Worm (Caenorhabditis elegans) whole organism, mixed stage, embryonic: ENCODE results near the gene srx-133.

Experiments
- M03D4.4 ChIP-seq: sonication (generic microtip); optimal IDR thresholded peaks from 2 replicates; lab custom pipeline; 2017; ENCODE audit warnings: mild to moderate bottlenecking, missing genetic modification characterization, missing compliant biosample characterization
- blmp-1 ChIP-seq: fragments of 150-350 bp; optimal IDR thresholded peaks from 2 replicates; lab custom pipeline; 2014; ENCODE audit warnings: missing biosample characterization, missing genetic modification characterization
- ceh-39 ChIP-seq: fragments of 150-350 bp; optimal IDR thresholded peaks from 2 replicates; lab custom pipeline; 2014; ENCODE audit warnings: missing biosample characterization, missing genetic modification characterization
- ceh-43 ChIP-seq: fragments of 200-800 bp; sonication (Bioruptor generic); optimal IDR thresholded peaks from 2 replicates; lab custom pipeline; 2018; ENCODE audit warnings: mild to moderate bottlenecking, missing genetic modification characterization, moderate library complexity, missing compliant biosample characterization
- ces-1 ChIP-seq: fragments of 150-350 bp; optimal IDR thresholded peaks from 2 replicates; lab custom pipeline; 2014; ENCODE audit warnings: missing biosample characterization, missing genetic modification reagents, missing genetic modification characterization
- cnd-1 ChIP-seq: fragments of 200-800 bp; sonication (Bioruptor generic); optimal IDR thresholded peaks from 2 replicates; lab custom pipeline; 2018; ENCODE audit warnings: mild to moderate bottlenecking, missing genetic modification characterization, missing compliant biosample characterization
- drap-1 ChIP-seq: fragments of 200-800 bp; sonication (Bioruptor generic); optimal IDR thresholded peaks from 3 replicates; lab custom pipeline; 2018; ENCODE audit warnings: mild to moderate bottlenecking, missing genetic modification characterization, missing compliant biosample characterization
- elt-1 ChIP-seq: sonication (generic microtip); optimal IDR thresholded peaks from 2 replicates; lab custom pipeline; 2017; ENCODE audit warnings: missing genetic modification characterization, mild to moderate bottlenecking, missing compliant biosample characterization, antibody characterized with exemption, moderate library complexity, borderline replicate concordance; ENCODE audit not compliant: insufficient read depth
- elt-3 ChIP-seq: fragments of 150-350 bp; optimal IDR thresholded peaks from 2 replicates; lab custom pipeline; 2014; ENCODE audit warnings: missing biosample characterization, missing genetic modification characterization
- flh-1 ChIP-seq: fragments of 200-800 bp; sonication (Bioruptor generic); optimal IDR thresholded peaks from 2 replicates; lab custom pipeline; 2018; ENCODE audit warnings: mild to moderate bottlenecking, missing genetic modification characterization, moderate library complexity, missing compliant biosample characterization
- ham-2 ChIP-seq: fragments of 200-800 bp; sonication (Bioruptor generic); optimal IDR thresholded peaks from 2 replicates; lab custom pipeline; 2018; ENCODE audit warnings: mild to moderate bottlenecking, missing genetic modification characterization, missing compliant biosample characterization
- hlh-1 ChIP-seq: fragments of 150-350 bp; optimal IDR thresholded peaks from 2 replicates; lab custom pipeline; 2014; ENCODE audit warnings: missing biosample characterization, missing genetic modification reagents, missing genetic modification characterization
- lin-13 ChIP-seq: fragments of 150-350 bp; optimal IDR thresholded peaks from 2 replicates; lab custom pipeline; 2014; ENCODE audit warnings: missing biosample characterization, missing genetic modification characterization
- lin-32 ChIP-seq: fragments of 200-800 bp; sonication (Bioruptor generic); optimal IDR thresholded peaks from 2 replicates; lab custom pipeline; 2018; ENCODE audit warnings: mild to moderate bottlenecking, missing genetic modification characterization, missing compliant biosample characterization
- lsy-2 ChIP-seq: fragments of 150-350 bp; optimal IDR thresholded peaks from 2 replicates; lab custom pipeline; 2014; ENCODE audit warnings: missing biosample characterization, missing genetic modification characterization
- mab-5 ChIP-seq: fragments of 150-350 bp; optimal IDR thresholded peaks from 2 replicates; lab custom pipeline; 2014; ENCODE audit warnings: missing biosample characterization, missing genetic modification characterization
- mep-1 ChIP-seq: fragments of 150-350 bp; optimal IDR thresholded peaks from 2 replicates; lab custom pipeline; 2017; ENCODE audit warnings: missing biosample characterization, missing genetic modification reagents, missing genetic modification characterization, inconsistent platforms
- mls-2 ChIP-seq: sonication (generic microtip); optimal IDR thresholded peaks from 2 replicates; lab custom pipeline; 2016; ENCODE audit warnings: mild to moderate bottlenecking, missing genetic modification characterization, moderate library complexity, missing compliant biosample characterization
- nhr-12 ChIP-seq: fragments of 150-350 bp; optimal IDR thresholded peaks from 2 replicates; lab custom pipeline; 2014; ENCODE audit warnings: missing biosample characterization, missing genetic modification characterization
- nhr-2 ChIP-seq: fragments of 150-350 bp; optimal IDR thresholded peaks from 2 replicates; lab custom pipeline; 2014; ENCODE audit warnings: missing biosample characterization, missing genetic modification characterization
- nhr-28 ChIP-seq: fragments of 150-350 bp; optimal IDR thresholded peaks from 2 replicates; lab custom pipeline; 2014; ENCODE audit warnings: missing biosample characterization, missing genetic modification characterization
- nhr-76 ChIP-seq: sonication (generic microtip); optimal IDR thresholded peaks from 2 replicates; lab custom pipeline; 2017; ENCODE audit warnings: missing biosample characterization, missing genetic modification characterization
- pha-4 ChIP-seq: fragments of 150-350 bp; optimal IDR thresholded peaks from 2 replicates; lab custom pipeline; 2018; ENCODE audit warnings: missing biosample characterization, missing genetic modification reagents, missing genetic modification characterization
- sptf-1 ChIP-seq: sonication (generic microtip); optimal IDR thresholded peaks from 2 replicates; lab custom pipeline; 2017; ENCODE audit warnings: mild to moderate bottlenecking, missing genetic modification characterization, moderate library complexity, missing compliant biosample characterization
- tbx-8 ChIP-seq: fragments of 200-800 bp; sonication (Bioruptor generic); optimal IDR thresholded peaks from 2 replicates; lab custom pipeline; 2018; ENCODE audit warnings: mild to moderate bottlenecking, missing genetic modification characterization, moderate library complexity, missing compliant biosample characterization
- unc-120 ChIP-seq: sonication (generic microtip); optimal IDR thresholded peaks from 2 replicates; lab custom pipeline; 2017; ENCODE audit warnings: missing genetic modification characterization, missing compliant biosample characterization; ENCODE audit not compliant: poor library complexity, severe bottlenecking
- unc-39 ChIP-seq: fragments of 150-350 bp; optimal IDR thresholded peaks from 2 replicates; lab custom pipeline; 2014; ENCODE audit warnings: missing biosample characterization, missing genetic modification characterization
- unc-62 ChIP-seq: fragments of 150-350 bp; optimal IDR thresholded peaks from 2 replicates; lab custom pipeline; 2014; ENCODE audit warnings: missing biosample characterization, missing genetic modification reagents, missing genetic modification characterization
- zip-8 ChIP-seq: fragments of 150-350 bp; optimal IDR thresholded peaks from 2 replicates; lab custom pipeline; 2014; ENCODE audit warnings: missing biosample characterization, missing genetic modification characterization
- ztf-11 ChIP-seq: fragments of 150-350 bp; optimal IDR thresholded peaks from 2 replicates; lab custom pipeline; 2014; ENCODE audit warnings: missing biosample characterization, missing genetic modification characterization

srx-133 gene

DNA sequence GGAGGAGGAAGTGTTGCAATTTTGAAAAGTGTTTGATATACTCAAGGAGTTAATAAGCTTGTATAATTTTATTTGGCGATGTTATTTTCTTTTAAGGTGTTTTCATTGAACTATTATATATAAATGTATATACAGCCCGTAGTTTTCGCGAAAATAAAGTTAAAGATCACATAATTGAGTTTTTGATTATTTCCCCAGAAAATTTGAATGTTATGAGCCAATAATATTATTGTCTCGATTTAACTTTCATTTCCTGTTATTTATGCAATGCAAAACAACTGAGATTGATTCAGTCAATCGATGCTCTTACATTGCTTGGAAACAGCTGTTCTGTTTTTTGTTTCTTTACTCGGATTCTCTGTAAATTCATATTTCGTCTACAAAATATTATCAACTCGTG, at the start of gene srx-133:
srx-133 (plus strand) TSS at position 301 of the 400 bp plus-strand sequence.
- TF ChIP-seq unc-39 = no peak
- no peak for TF ChIP-seq unc-62
- TF ChIP-seq, all 35 proteins: peak for 0

DNA sequence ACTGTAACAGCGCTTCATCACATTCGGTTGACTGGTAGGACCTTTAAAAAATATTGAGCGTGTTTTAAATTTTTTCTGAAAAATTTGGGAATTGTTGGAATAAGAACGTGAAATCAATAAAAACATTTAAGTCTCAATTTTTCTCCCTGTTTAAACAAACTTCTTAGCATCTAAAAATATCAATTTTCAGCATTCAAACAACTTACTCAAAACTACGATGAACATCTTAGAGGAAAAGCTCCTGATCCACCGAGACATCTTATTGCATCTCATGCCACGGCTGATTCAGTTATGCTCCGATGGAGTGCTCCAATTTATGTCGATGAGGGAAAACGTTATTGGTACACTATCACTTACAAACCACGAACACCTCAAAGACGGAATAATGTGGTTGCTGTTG, 49.3 kb upstream of the srx-133 start:
- TF ChIP-seq unc-39 = no peak
- no peak for TF ChIP-seq blmp-1 (tag; lab: Kevin White, UChicago)
- no peak for TF ChIP-seq zip-8 (tag; lab: Kevin White, UChicago)
- no peak for TF ChIP-seq nhr-76 (tag; lab: Kevin White, UChicago)
- no peak for TF ChIP-seq sptf-1
- no peak for TF ChIP-seq ces-1
- TF ChIP-seq tbx-8 (GFP tag; lab: Kevin White, UChicago) = no peak
- no peak for TF ChIP-seq unc-120 (tag; lab: Kevin White, UChicago)
- no peak for TF ChIP-seq elt-3
- no peak for TF ChIP-seq ceh-43 (GFP tag; lab: Kevin White, UChicago)
- no peak for TF ChIP-seq lin-32 (GFP tag; lab: Kevin White, UChicago)
- no peak for TF ChIP-seq nhr-12 (tag; lab: Kevin White, UChicago)
- no peak for TF ChIP-seq drap-1 (GFP tag; lab: Kevin White, UChicago)
- TF ChIP-seq M03D4.4 (tag; lab: Kevin White, UChicago) = no peak
- no peak for TF ChIP-seq nhr-28 (tag; lab: Kevin White, UChicago)
- TF ChIP-seq mab-5 = no peak
- no peak for TF ChIP-seq hlh-1
- TF ChIP-seq cnd-1 (tag; lab: Kevin White, UChicago) = no peak
- no peak for TF ChIP-seq mls-2
- no peak for TF ChIP-seq mep-1

DNA sequence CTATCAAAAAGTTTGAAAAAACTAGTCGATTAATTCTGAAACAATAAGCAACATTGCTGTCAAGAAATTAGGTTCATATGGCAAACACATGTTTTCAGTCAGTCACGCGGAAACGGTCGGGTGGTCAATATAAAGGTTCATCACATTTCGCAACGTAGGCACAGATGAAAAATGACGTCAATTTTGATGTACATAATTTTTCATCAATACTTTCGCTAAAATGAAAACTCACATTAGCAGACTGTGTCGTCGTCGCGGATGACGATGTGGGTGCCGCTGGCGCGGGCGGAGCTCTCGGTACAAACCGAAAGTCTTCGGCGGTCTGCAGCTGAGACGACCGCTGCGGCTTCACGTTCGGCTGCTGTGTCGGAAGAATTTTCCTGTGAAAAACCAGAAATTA, 44.6 kb upstream of the srx-133 start, which contains the start of gene swan-2:
swan-2 (minus strand) TSS at position 380 of the 400 bp plus-strand sequence.
- TF ChIP-seq sptf-1 = no peak

DNA sequence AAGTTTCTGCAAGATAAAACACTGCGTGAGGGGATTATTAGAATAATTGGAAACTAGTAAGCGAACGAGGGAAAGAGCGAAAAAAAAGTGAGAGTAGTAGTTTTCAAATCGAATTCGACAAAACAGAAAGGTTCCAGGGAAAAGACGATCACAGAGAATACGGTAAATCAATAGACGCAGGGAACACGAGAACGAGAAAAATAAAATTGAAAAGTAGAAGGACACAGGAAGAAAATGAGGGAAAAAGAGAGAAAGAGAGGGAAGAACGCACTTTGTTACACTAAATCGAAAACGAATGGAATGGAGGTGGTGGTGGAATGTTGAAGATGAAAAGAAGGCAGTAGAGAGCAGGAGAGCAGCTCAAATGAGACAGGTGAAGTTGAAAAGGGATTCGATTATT, 41.2 kb upstream of the srx-133 start, which contains the start of gene swan-1:
swan-1 (minus strand) TSS at position 6 of the 400 bp plus-strand sequence.
- TF ChIP-seq sptf-1 (no peak), cnd-1 (tag; lab: Kevin White, UChicago) (no peak), hlh-1 (peak; percentile 41), unc-120 (tag; lab: Kevin White, UChicago) (peak; percentile 40)

DNA sequence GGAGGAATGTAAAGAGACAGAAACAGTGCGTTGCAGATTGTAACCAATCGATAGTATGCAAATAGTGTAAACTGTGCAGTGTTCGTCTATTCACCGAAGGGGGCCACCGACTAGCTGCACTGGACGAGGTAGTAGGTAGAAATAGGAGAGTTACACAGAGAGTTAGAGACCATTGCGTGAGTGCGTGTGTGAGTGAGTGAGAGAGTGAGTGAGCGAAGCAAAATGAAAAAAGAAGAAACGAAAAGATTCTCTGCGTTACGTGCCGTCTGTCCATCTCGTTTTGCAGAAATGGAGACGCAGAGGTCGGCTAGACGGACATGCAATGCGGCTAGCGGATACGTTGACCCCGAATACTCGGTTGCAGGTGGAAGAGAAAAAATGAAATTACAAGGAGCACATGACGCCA, 40.0 kb upstream of the srx-133 start:
- TF ChIP-seq mep-1 (peak; percentile 74), mls-2 (peak; percentile 75), ceh-39 (tag; lab: Kevin White, UChicago) (peak; percentile 78), pha-4 (tag; lab: Kevin White, UChicago) (peak; percentile 64), ztf-11 (tag; lab: Kevin White, UChicago) (no peak), ham-2 (GFP tag; lab: Kevin White, UChicago) (peak; percentile 96), ceh-43 (GFP tag; lab: Kevin White, UChicago) (no peak), flh-1 (GFP tag; lab: Kevin White, UChicago) (no peak), unc-120 (tag; lab: Kevin White, UChicago) (peak; percentile 74), drap-1 (GFP tag; lab: Kevin White, UChicago) (peak; percentile 9), nhr-76 (tag; lab: Kevin White, UChicago) (no peak), cnd-1 (tag; lab: Kevin White, UChicago) (peak; percentile 69), unc-39 (no peak), blmp-1 (tag; lab: Kevin White, UChicago) (no peak), lin-13 (tag; lab: Kevin White, UChicago) (peak; percentile 15), M03D4.4 (tag; lab: Kevin White, UChicago) (peak; percentile 45), tbx-8 (GFP tag; lab: Kevin White, UChicago) (no peak), sptf-1 (peak; percentile 53), nhr-2 (tag; lab: Kevin White, UChicago) (peak; percentile 76), unc-62 (peak; percentile 56), ces-1 (peak; percentile 43), hlh-1 (peak; percentile 80), lsy-2 (tag; lab: Kevin White, UChicago) (peak; percentile 16), elt-1 (tag; lab: Kevin White, UChicago) (no peak), zip-8 (tag; lab: Kevin White, UChicago) (peak; percentile 3)
